Worm (Caenorhabditis elegans): Measurements from ENCODE around the gene R10D12.13.

DNA sequence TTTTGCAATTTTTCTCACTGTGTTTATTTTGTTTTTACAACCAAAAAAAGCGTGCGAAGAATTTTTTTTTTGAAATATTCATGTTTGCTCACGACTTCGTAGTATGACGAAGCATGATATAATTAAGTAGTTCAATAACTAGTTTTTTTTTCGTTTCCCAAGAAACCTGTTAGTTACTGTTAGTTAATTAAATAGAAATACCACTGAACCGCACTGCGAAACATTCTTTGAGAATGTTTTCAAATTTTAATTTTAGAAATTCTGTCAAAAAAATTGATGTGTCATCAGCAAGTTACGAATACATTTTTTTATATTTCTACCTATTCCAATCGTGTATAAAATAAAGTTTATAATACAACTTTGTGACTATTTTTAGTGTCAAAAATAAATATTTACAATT lies 35.8 kb upstream of the R10D12.13 start, which contains the start of gene srxa-12:
- no peak for TF ChIP-seq rpc-1 (optimal IDR thresholded peaks at IDR 0.05)
- no peak for TF ChIP-seq rpc-1 (tag; optimal IDR thresholded peaks at IDR 0.05)
- no peak for TF ChIP-seq somi-1 (GFP tag; optimal IDR thresholded peaks at IDR 0.05)
- TF ChIP-seq bed-2 (GFP tag; IDR thresholded peaks at IDR 0.05), result no peak
- no peak for TF ChIP-seq nhr-90 (tag; optimal IDR thresholded peaks at IDR 0.05)

Measured in whole organism, young adult.